Fruit fly (Drosophila melanogaster) S2 (cell line): Measurements from ENCODE around the gene opm.

Source experiments
- CG8478 ChIP-seq: fragments of >200 bp; optimal IDR thresholded peaks from 2 replicates; lab custom pipeline; 2018
- CTCF ChIP-seq, 2 experiments: fragments of >200 bp; optimal IDR thresholded peaks; 2 replicates each; lab custom pipeline; 2018

Gene opm

DNA sequence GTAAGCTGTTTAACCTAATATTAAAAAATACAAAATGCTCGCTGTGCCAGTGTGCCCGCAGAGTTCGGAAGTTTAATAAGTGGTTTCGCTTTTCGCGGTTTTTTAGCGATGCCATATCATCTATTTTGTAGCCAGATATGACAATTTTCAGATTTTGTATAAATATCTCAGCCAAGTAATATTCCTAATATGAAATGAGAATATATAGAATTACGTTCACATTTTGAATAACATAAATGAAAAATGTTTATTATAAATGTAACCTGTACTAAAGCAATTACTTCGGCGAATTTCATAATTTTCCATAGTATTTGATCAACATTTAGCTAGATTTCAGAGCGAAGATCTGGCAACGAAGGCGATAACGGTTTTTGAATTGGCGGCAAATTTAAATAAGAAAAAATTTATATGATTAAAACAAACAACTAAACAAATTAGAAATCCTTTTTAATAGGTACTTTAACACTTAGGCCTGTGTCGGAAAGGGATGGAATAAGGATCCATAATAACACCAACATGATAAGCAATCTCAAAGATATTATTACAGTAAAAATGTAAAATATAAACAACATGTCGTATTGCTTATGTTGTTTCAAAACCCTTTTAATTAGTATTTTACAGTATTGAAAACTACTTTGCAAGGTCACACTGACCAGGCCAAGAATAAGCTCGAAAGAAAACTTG lies at the start of gene opm, which contains the start of gene dob:
TSS of gene opm (minus strand) at position 59 of the 684 bp plus-strand sequence.
TSS of gene dob (plus strand) at position 634 of the 684 bp plus-strand sequence.
- no peak for TF ChIP-seq CG8478
- no peak for TF ChIP-seq CTCF (optimal IDR thresholded peaks at IDR 0.05; lab: Kevin White, UChicago)

DNA sequence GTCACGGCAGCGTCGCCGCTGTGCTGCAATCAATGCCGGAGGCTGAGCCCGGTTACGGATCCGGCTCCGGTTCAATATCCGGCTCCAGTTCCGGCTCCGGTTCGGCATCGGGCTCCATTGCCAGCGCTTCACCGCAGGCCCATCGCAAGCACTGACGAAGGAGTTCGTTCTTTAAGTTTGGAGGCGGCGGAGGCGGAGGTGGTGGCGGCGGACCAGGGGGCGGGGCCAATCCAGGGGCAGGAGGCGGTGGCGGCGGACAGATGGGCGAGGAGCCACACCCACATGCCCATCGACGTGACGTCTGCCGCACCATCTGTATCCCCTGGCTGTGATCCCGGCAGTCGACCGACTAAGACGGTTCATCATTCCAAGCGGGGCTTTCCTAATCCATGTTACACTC lies 45.7 kb upstream of the opm start:
- TF ChIP-seq CTCF (optimal IDR thresholded peaks at IDR 0.05; lab: Kevin White, UChicago): no peak
- TF ChIP-seq CG8478: no peak

DNA sequence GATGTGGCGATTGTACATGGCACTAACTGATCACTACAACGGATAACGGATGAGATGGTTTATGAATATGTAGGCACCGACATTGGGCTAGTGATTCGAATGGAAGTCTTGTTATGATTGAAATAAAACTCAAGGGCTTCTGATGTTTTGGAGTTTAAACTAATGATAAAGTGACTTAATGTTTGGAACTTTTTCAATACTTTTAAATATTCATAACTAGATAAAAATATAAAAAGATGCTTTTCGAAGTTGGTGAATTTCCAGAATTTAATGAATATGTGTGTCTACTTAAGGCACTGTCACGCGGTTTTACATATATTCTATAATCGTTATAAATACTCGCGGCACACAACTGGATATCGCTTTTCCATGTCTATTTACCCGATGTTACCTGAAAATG lies 29.7 kb upstream of the opm start, which contains the start of gene CG9072:
TSS of gene CG9072 (minus strand) at position 101 of the 400 bp plus-strand sequence.
- TF ChIP-seq CG8478 (no peak), CTCF (optimal IDR thresholded peaks at IDR 0.05; lab: Kevin White, UChicago) (no peak)

DNA sequence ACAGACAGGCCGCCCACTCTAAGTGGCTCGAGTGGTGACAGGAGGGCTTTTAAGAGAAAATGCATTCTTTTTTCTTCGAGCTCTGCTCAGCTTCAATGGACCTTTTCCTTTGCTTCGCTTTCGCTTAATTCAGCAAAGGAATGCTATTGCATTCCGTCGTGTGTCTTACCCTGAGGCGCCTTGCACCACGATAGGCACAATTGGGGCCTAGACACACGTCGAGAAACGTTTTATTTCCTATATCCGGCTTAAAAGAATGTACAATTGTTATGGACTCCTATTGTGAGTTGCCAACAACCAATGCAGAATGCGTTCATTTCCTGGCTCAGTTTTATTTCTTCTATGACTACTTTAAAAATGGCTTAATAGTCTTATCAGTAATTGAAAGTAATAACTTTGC lies 24.9 kb upstream of the opm start:
- TF ChIP-seq CTCF (optimal IDR thresholded peaks at IDR 0.05; lab: Kevin White, UChicago) (no peak), CG8478 (no peak)

DNA sequence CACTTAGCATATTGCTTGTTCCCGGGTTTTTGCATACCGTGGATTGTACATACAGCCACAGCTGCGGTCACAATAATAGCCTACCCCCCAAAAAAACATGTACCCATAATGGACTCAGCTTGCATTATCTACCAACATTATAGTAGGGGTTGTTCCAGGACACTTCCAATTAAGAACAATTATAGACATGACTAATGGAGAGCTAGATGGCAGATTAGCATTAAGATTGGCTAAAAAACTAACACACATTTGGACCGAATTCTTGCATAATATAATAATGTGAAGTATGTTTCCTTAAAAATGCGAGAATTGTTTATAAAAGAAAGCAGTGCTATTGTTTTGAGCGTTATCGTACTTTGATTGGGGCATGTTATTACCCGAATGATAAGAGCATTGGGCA lies 24.1 kb upstream of the opm start:
- TF ChIP-seq CTCF (optimal IDR thresholded peaks at IDR 0.05; lab: Kevin White, UChicago) (no peak), CG8478 (no peak)

DNA sequence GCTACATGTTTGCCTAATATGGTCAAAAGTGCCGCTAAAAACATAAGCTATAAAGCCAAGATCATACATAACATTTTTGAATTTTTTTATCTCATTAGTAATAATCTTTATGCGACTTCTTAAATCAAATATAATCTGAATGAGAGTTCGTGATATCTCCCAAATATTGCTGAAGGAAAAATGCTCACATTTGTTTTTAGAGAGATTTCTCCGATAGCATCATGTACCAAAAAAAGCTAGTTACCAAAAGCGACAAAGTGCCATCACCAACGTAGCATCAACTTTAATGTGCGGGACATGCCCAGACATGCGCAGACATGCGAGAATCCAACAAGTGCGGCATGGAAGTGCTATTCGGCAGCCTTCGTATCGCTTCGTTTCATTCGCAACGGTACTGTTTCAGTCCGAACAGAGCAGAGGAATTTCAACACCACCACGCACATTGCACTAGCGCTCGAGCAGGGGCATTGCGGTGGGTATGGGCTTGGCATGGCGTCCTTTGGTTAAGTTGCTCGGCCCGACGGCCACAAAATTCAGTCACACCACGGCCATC lies 23.0 kb upstream of the opm start, which contains the start of gene Rab3-GEF:
TSS of gene Rab3-GEF (plus strand) at position 537 of the 553 bp plus-strand sequence.
- TF ChIP-seq CTCF (optimal IDR thresholded peaks at IDR 0.05; lab: Kevin White, UChicago) (no peak), CG8478 (no peak)

DNA sequence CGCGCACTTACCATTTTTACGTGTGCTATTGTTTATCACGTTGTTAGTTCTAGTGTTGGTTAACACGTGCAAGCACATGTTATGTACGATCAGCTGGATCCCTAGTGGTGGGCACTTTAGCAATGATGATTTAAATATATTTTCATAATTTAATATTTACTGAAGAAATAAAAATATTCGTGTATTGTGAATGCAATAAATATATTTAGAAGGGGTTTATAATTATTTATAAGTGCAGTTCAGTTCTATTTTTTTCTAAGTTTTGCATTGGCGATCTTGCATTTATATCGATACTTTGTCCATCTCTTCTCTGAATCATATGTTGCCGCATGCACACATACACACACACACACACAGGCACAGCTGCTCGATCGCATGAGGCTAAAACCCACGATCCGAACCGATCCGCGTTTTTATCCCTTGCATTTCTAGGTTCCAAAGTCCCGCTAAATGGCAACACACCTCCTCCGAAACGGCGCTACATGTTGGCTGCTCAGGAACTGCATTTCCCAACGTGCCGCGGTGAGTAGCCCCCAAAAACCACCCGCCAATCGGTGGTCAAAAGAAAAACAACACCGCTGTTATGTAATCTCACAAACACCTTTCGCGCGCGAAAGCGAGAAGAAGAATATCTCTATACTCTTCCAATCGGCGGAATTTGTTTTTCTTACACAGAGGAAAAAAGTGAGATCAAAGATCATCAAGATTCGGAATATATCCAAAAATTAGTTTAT lies 19.7 kb upstream of the opm start, which contains the start of the genes CG15027 and Dbct:
TSS of gene CG15027 (minus strand) at position 51 of the 734 bp plus-strand sequence.
TSS of gene Dbct (plus strand) at position 349 of the 734 bp plus-strand sequence.
- TF ChIP-seq CG8478: no peak
- no peak for TF ChIP-seq CTCF (optimal IDR thresholded peaks at IDR 0.05; lab: Kevin White, UChicago)

DNA sequence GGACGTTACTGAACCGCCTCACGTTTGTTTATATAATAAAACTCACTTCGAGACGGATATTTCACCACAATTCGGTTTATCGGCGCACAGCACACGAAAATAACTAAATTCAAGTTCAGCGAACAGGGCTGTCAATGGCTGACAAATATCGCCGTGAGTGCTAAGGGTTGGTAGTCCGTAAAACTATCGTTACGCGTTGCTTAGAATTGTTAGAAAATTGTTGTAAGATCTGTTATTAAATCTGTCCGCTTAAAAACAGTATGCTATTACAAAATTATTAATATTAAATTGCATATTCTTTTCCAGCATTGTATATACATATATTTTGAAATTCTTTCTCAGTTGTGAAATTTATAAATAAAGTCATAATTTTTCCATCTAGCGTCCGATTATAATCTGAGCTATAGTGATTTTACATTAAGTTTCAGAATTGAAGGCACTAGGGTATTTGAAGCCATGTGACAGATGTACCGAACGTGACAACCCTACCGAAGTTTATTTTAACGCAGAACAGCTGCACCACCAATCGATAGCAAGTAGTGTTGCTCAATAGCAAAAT lies 18.4 kb upstream of the opm start, which contains the start of gene Cox17:
TSS of gene Cox17 (minus strand) at position 120 of the 559 bp plus-strand sequence.
- TF ChIP-seq CG8478: no peak
- TF ChIP-seq CTCF (optimal IDR thresholded peaks at IDR 0.05; lab: Kevin White, UChicago): no peak

DNA sequence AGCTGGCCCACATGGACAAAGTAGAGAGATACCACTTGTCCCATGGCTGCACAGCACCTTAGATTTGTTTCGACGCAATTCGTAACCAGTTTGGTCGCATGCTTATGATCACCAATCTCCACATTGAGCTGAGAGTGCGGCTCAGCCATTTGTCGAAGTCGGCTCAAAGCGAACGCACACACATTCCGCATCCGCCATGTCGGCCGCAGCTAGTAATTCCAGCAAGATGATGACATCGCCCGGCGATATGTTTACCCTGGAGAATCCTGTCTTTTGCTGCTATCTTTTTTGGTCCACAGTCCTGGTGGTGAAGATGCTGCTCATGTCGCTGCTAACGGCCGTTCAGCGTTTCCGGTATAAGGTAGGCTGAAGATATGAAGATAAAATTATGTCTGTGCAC lies 16.4 kb upstream of the opm start, which contains the start of gene CG33178:
TSS of gene CG33178 (plus strand) at position 147 of the 400 bp plus-strand sequence.
- TF ChIP-seq CG8478 (no peak), CTCF (optimal IDR thresholded peaks at IDR 0.05; lab: Kevin White, UChicago) (no peak)

DNA sequence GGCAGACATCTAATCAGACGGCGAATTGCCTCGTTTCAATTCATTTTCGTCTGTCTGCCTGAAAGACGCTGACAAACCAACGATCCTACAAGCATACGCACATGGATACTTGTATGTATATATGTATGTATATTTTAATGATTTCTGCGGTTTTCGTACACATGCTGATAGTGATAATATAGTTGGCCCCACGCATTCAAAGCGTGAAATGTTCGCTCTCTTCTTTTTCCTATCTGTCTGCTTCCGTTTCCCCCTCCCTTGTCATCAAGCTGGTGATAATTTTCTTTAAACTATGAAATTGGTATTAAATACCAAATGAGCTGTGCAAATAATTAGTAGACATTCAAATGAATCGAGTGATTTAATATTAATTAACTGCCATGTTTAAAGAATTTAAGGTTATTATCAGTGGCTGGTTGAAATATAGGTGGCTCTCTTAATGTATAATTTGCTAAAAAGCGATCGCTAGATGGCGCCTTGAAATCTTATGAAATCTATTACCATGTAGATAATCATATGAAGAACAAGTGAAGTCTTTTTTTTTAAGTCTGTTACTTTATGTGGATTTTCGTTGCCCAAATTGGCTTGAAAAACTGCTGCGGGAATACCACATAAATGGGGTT lies 14.7 kb upstream of the opm start, which contains the start of gene CG33177:
TSS of gene CG33177 (plus strand) at position 588 of the 623 bp plus-strand sequence.
- peak; percentile 76 to 87 for TF ChIP-seq CTCF (optimal IDR thresholded peaks at IDR 0.05; lab: Kevin White, UChicago)
- no peak for TF ChIP-seq CG8478

DNA sequence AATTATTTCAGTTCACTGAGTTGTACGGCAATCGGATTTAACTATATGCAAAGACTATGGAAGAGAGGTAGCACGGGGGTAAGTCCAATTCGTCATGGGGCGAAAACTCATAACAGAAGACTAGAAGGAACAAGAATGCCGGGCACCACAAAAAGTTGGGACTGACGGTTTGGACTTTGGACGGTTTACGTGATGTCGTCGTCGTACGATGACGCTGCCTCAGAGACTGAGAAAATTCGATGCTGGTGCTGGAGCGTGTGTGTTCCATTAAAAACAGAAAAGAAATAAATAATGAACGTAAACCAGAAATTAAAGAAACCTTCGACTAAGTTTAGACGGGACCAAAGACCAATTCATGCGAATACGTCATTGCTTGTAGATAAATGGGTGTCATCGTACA lies 13.7 kb upstream of the opm start:
- TF ChIP-seq CG8478: no peak

DNA sequence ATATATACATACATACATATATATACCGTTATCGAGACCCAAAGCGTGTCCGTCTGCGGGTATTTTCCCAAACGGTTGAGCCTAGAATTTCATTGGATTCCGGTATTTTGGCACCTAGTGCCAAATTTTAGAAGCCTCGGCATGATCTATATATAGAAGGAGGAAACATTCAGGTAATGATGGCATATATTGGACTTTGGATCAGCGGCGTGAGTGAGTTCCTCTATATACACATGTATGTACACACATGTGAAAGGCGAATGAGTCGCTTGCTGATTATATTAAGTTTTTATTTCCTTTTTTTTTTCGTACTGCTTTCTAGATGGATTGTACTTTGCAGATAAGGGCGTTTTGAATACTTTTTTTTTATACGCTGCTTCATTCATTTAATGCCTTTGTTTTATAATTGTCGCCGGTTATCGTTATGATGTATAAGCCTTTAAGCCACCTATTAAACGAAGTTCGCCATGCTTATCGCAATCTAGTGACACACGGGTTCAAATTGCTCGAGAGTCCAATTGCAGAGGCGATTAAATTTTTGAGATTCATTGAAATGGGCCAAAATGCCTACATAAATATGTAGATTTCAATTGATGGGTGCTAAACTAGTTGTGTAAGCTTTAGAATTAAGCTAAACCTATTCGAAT lies 13.1 kb upstream of the opm start:
- TF ChIP-seq CG8478 (no peak), CTCF (optimal IDR thresholded peaks at IDR 0.05; lab: Kevin White, UChicago) (no peak)

DNA sequence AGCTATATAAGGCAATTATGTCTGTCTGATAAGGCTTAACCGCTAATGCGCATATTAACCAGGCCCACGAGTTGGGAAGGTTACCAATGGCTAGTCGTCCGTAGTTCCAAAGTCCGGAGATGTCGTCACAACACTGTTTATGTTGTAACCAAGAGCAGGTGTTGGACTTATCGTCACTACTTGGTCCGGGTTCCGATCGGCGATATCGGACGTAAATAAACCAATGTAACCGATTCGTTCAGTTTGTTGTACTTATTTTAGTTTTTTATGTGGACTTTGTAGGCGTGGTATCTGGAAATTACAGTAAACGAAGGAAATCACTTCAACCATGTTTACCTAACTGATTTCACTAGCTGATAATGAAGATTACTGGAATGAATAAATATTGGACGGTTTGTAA lies 12.2 kb upstream of the opm start:
- no peak for TF ChIP-seq CTCF (optimal IDR thresholded peaks at IDR 0.05; lab: Kevin White, UChicago)
- no peak for TF ChIP-seq CG8478

DNA sequence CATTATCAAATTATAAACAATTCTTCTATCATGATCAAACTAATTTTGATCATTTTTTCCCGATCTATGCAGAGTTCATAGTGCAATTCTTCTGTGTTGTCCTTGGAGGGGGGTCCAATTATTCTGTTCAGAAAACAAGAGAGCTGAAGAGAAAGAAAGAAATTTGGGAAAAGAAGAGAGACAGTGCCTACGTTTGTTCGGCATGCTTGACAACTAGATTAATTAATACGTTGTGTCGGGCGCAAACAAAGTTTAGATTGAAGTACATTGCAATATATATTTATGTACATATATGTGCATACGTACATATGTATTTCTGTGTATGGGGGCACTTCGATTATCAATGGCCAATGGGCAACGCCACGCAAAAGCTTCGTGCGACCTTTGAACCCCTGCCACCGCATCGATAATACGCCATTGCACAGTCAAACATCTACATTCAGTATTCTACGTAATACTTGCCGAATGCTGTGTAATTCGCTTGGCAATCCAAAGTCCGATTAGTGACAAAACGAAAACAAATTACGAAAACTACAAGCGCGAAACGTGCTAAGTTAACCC lies 11.4 kb upstream of the opm start:
- TF ChIP-seq CG8478 (no peak), CTCF (optimal IDR thresholded peaks at IDR 0.05; lab: Kevin White, UChicago) (no peak)
